Fruit fly (Drosophila melanogaster): ENCODE results near the gene Qsox4.

Gene Qsox4

dm6 chr3R:23713901-23714300, 11.3 kb downstream of the Qsox4 start (continued):
- peak; percentile 63 for TF ChIP-seq Chrac-16 (GFP tag; optimal IDR thresholded peaks at IDR 0.05)
- TF ChIP-seq CG16813 (GFP tag; IDR thresholded peaks at IDR 0.05; ENCODE audit: partially characterized antibody) = no peak
- no peak for TF ChIP-seq Elba2 (GFP tag; optimal IDR thresholded peaks at IDR 0.05)
- no peak for TF ChIP-seq crp (GFP tag; optimal IDR thresholded peaks at IDR 0.05)
- no peak for TF ChIP-seq CkIIα-i1 (GFP tag; IDR thresholded peaks at IDR 0.05)
- no peak for TF ChIP-seq schlank (tag; optimal IDR thresholded peaks at IDR 0.05)
- TF ChIP-seq ranshi (GFP tag; IDR thresholded peaks at IDR 0.05) = peak; percentile 50
- TF ChIP-seq crc (GFP tag; optimal IDR thresholded peaks at IDR 0.05) = peak; percentile 2
- no peak for TF ChIP-seq CG42726 (GFP tag; IDR thresholded peaks at IDR 0.05; ENCODE audit: partially characterized antibody)
- TF ChIP-seq tll (GFP tag; optimal IDR thresholded peaks at IDR 0.05) = no peak
- no peak for TF ChIP-seq CG11093 (GFP tag; IDR thresholded peaks at IDR 0.05)
- TF ChIP-seq crol (GFP tag; IDR thresholded peaks at IDR 0.05) = no peak
- TF ChIP-seq zen2 (GFP tag; IDR thresholded peaks at IDR 0.05; ENCODE audit: partially characterized antibody) = no peak
- TF ChIP-seq phol (tag; optimal IDR thresholded peaks at IDR 0.05) = peak; percentile 76
- TF ChIP-seq tx (GFP tag; optimal IDR thresholded peaks at IDR 0.05) = no peak
- TF ChIP-seq dati (GFP tag; IDR thresholded peaks at IDR 0.05) = no peak
- TF ChIP-seq Hey (tag; optimal IDR thresholded peaks at IDR 0.05) = no peak
- peak; percentile 55 for TF ChIP-seq CG10267 (tag; optimal IDR thresholded peaks at IDR 0.05)
- no peak for TF ChIP-seq Adf1 (GFP tag; IDR thresholded peaks at IDR 0.05)
- peak; percentile 81 for TF ChIP-seq dmrt99B (tag; optimal IDR thresholded peaks at IDR 0.05)
- peak; percentile 34; the same call in 1 of the 4 replicates for TF ChIP-seq Gug (GFP tag; IDR thresholded peaks at IDR 0.05)
- peak; percentile 30 for TF ChIP-seq CG33213 (GFP tag; optimal IDR thresholded peaks at IDR 0.05)
- peak; percentile 33; the same call in 1 of the 2 replicates for TF ChIP-seq Rfx (GFP tag; IDR thresholded peaks at IDR 0.05)
- no peak for TF ChIP-seq CG11560 (tag; IDR thresholded peaks at IDR 0.05)
- TF ChIP-seq CG4424 (GFP tag; optimal IDR thresholded peaks at IDR 0.05) = peak; percentile 39
- no peak for TF ChIP-seq nerfin-2 (GFP tag; IDR thresholded peaks at IDR 0.05; ENCODE audit: partially characterized antibody)
- no peak for TF ChIP-seq HLH4C (GFP tag; IDR thresholded peaks at IDR 0.05; ENCODE audit: partially characterized antibody)
- TF ChIP-seq PHDP (tag; optimal IDR thresholded peaks at IDR 0.05) = peak; percentile 72
- peak; percentile 38 for TF ChIP-seq kah (GFP tag; optimal IDR thresholded peaks at IDR 0.05)
- no peak for TF ChIP-seq tna (GFP tag; IDR thresholded peaks at IDR 0.05; ENCODE audit: partially characterized antibody)
- TF ChIP-seq CG10321 (GFP tag; IDR thresholded peaks at IDR 0.05) = no peak
- peak; percentile 55 for TF ChIP-seq CG2875 (GFP tag; optimal IDR thresholded peaks at IDR 0.05)
- no peak for TF ChIP-seq CG14965 (GFP tag; optimal IDR thresholded peaks at IDR 0.05; ENCODE audit: borderline replicate concordance)
- TF ChIP-seq CG4404 (GFP tag; IDR thresholded peaks at IDR 0.05) = 0 out of 2 replicates have a peak, but pooled peaks have one; percentile 6
- TF ChIP-seq H2.0 (GFP tag; IDR thresholded peaks at IDR 0.05) = peak; percentile 57
- no peak for TF ChIP-seq pfk (GFP tag; optimal IDR thresholded peaks at IDR 0.05)
- peak; percentile 11 for TF ChIP-seq pb (GFP tag; optimal IDR thresholded peaks at IDR 0.05)
- TF ChIP-seq knrl (GFP tag; IDR thresholded peaks at IDR 0.05; ENCODE audit: partially characterized antibody) = no peak
- TF ChIP-seq hkb (optimal IDR thresholded peaks at IDR 0.05) = no peak
- peak; percentile 63 for TF ChIP-seq hkb (GFP tag; IDR thresholded peaks at IDR 0.05)
- TF ChIP-seq HLH3B (GFP tag; IDR thresholded peaks at IDR 0.05) = peak; percentile 9; the same call in 1 of the 2 replicates
- no peak for TF ChIP-seq MESR4 (GFP tag; optimal IDR thresholded peaks at IDR 0.05)
- peak; percentile 4 for TF ChIP-seq Deaf1 (tag; optimal IDR thresholded peaks at IDR 0.05)
- no peak for TF ChIP-seq HmgD (GFP tag; optimal IDR thresholded peaks at IDR 0.05)
- no peak for TF ChIP-seq CG4617 (GFP tag; optimal IDR thresholded peaks at IDR 0.05; ENCODE audit: borderline replicate concordance)
- peak; percentile 29 for TF ChIP-seq Asciz (GFP tag; optimal IDR thresholded peaks at IDR 0.05)
- no peak for TF ChIP-seq Tbp (GFP tag; optimal IDR thresholded peaks at IDR 0.05)
- TF ChIP-seq CG2199 (GFP tag; IDR thresholded peaks at IDR 0.05) = no peak
- peak; percentile 62 for TF ChIP-seq CG2712 (tag; optimal IDR thresholded peaks at IDR 0.05)
- no peak for TF ChIP-seq fru (optimal IDR thresholded peaks at IDR 0.05)
- no peak for TF ChIP-seq bbx (GFP tag; IDR thresholded peaks at IDR 0.05; ENCODE audit: partially characterized antibody)

All from whole organism, embryonic.